Fruit fly (Drosophila melanogaster) whole organism, embryonic: ENCODE results near the gene Amun.
A peak's percentile ranks its signal among the peaks of the same experiment; 100 is the strongest.

Source experiments
- Abd-B ChIP-seq: fragments of 200-800 bp; sonication (Bioruptor generic); optimal IDR thresholded peaks from 2 replicates; lab custom pipeline; 2018; ENCODE audit warnings: missing biosample characterization, mild to moderate bottlenecking, missing genetic modification characterization, moderate library complexity
- Antp ChIP-seq: fragments of 200-800 bp; sonication (Bioruptor generic); optimal IDR thresholded peaks from 3 replicates; lab custom pipeline; 2016; ENCODE audit warnings: missing biosample characterization, missing genetic modification characterization
- CG10209 ChIP-seq: fragments of 200-800 bp; sonication (Bioruptor generic); optimal IDR thresholded peaks from 3 replicates; lab custom pipeline; 2017; ENCODE audit warnings: missing biosample characterization, mild to moderate bottlenecking, missing genetic modification characterization, missing genetic modification reagents
- CG10366 ChIP-seq: fragments of 200-800 bp; sonication (Bioruptor generic); IDR thresholded peaks from 2 replicates; pipeline ENCODE4 v1.3.6; 2022; ENCODE audit warnings: missing biosample characterization, missing genetic modification characterization
- CG10543 ChIP-seq: fragments of 200-800 bp; sonication (Bioruptor generic); optimal IDR thresholded peaks from 3 replicates; lab custom pipeline; 2017; ENCODE audit warnings: missing biosample characterization, mild to moderate bottlenecking, missing genetic modification characterization, moderate library complexity
- CG11247 ChIP-seq: fragments of 200-800 bp; sonication (Bioruptor generic); IDR thresholded peaks from 2 replicates; pipeline ENCODE4 v1.3.6; 2022; ENCODE audit warnings: missing biosample characterization, missing genetic modification characterization
- CG16813 ChIP-seq: fragments of 200-800 bp; sonication (Bioruptor generic); IDR thresholded peaks from 3 replicates; pipeline ENCODE4 v1.3.6; 2022; ENCODE audit warnings: missing biosample characterization, missing genetic modification characterization; ENCODE audit not compliant: partially characterized antibody
- CG18011 ChIP-seq: fragments of 200-800 bp; sonication (Bioruptor generic); optimal IDR thresholded peaks from 2 replicates; lab custom pipeline; 2017; ENCODE audit warnings: missing biosample characterization, missing genetic modification characterization, mild to moderate bottlenecking, moderate library complexity, missing genotype
- CG2116 ChIP-seq: fragments of 200-800 bp; sonication (Bioruptor generic); optimal IDR thresholded peaks from 3 replicates; lab custom pipeline; 2018; ENCODE audit warnings: missing biosample characterization, mild to moderate bottlenecking, missing genetic modification characterization
- CG2120 ChIP-seq: fragments of 200-800 bp; sonication (Bioruptor generic); optimal IDR thresholded peaks from 3 replicates; lab custom pipeline; 2016; ENCODE audit warnings: missing biosample characterization, missing genetic modification characterization
- CG32772 ChIP-seq: fragments of 200-800 bp; sonication (Bioruptor generic); IDR thresholded peaks from 2 replicates; pipeline ENCODE4 v1.3.6; 2022; ENCODE audit warnings: missing biosample characterization, missing genetic modification characterization
- CG3847 ChIP-seq: fragments of 200-800 bp; sonication (Bioruptor generic); IDR thresholded peaks from 2 replicates; pipeline ENCODE4 v1.3.6; 2022; ENCODE audit warnings: missing biosample characterization, missing genetic modification characterization
- CG4328 ChIP-seq: fragments of 200-800 bp; sonication (Bioruptor generic); optimal IDR thresholded peaks from 3 replicates; lab custom pipeline; 2017; ENCODE audit warnings: missing biosample characterization, missing genetic modification reagents, missing genetic modification characterization
- CG6765 ChIP-seq: fragments of 200-800 bp; sonication (Bioruptor generic); optimal IDR thresholded peaks from 3 replicates; lab custom pipeline; 2017; ENCODE audit warnings: missing biosample characterization, mild to moderate bottlenecking, missing genetic modification characterization
- CG8281 ChIP-seq: fragments of 200-800 bp; sonication (Bioruptor generic); optimal IDR thresholded peaks from 2 replicates; lab custom pipeline; 2018; ENCODE audit warnings: missing biosample characterization, mild to moderate bottlenecking, missing genetic modification characterization, moderate library complexity
- CG8924 ChIP-seq: fragments of 200-800 bp; optimal IDR thresholded peaks from 3 replicates; lab custom pipeline; 2019; ENCODE audit warnings: missing biosample characterization, mild to moderate bottlenecking, missing genetic modification characterization, moderate library complexity
- CTCF ChIP-seq: fragments of 200-800 bp; sonication (Bioruptor generic); optimal IDR thresholded peaks from 2 replicates; lab custom pipeline; 2017; ENCODE audit warnings: missing biosample characterization, mild to moderate bottlenecking, missing genetic modification characterization, moderate library complexity
- Chrac-16 ChIP-seq: fragments of 200-800 bp; sonication (Bioruptor generic); optimal IDR thresholded peaks from 3 replicates; lab custom pipeline; 2016; ENCODE audit warnings: missing biosample characterization, missing genetic modification characterization
- D19B ChIP-seq: fragments of 200-800 bp; sonication (Bioruptor generic); optimal IDR thresholded peaks from 2 replicates; lab custom pipeline; 2017; ENCODE audit warnings: missing biosample characterization, mild to moderate bottlenecking, missing genetic modification characterization
- Dip3 ChIP-seq: fragments of 200-800 bp; sonication (Bioruptor generic); optimal IDR thresholded peaks from 3 replicates; lab custom pipeline; 2016; ENCODE audit warnings: missing biosample characterization, missing genetic modification characterization
- Drgx ChIP-seq: fragments of 200-800 bp; sonication (Bioruptor generic); IDR thresholded peaks from 2 replicates; pipeline ENCODE4 v1.3.6; 2022; ENCODE audit warnings: missing biosample characterization, missing genetic modification characterization
- Fer3 ChIP-seq: fragments of 200-800 bp; sonication (Bioruptor generic); optimal IDR thresholded peaks from 2 replicates; lab custom pipeline; 2018; ENCODE audit warnings: missing biosample characterization, mild to moderate bottlenecking, missing genetic modification characterization, moderate library complexity
- GATAe ChIP-seq: fragments of 200-800 bp; sonication (Bioruptor generic); conservative IDR thresholded peaks from 2 replicates; pipeline ENCODE4 v1.3.6; 2022; ENCODE audit warnings: missing biosample characterization, missing genetic modification characterization
- HLH3B ChIP-seq: fragments of 200-800 bp; sonication (Bioruptor generic); IDR thresholded peaks from 2 replicates; pipeline ENCODE4 v1.3.6; 2022; ENCODE audit warnings: missing biosample characterization, missing genetic modification characterization
- HLH54F ChIP-seq: fragments of 200-800 bp; sonication (Bioruptor generic); optimal IDR thresholded peaks from 3 replicates; lab custom pipeline; 2016; ENCODE audit warnings: missing biosample characterization, missing genetic modification characterization
- HLHmδ ChIP-seq: fragments of 200-800 bp; sonication (Bioruptor generic); optimal IDR thresholded peaks from 2 replicates; lab custom pipeline; 2018; ENCODE audit warnings: missing biosample characterization, mild to moderate bottlenecking, missing genetic modification characterization, moderate library complexity
- NC2α ChIP-seq: fragments of 200-800 bp; sonication (Bioruptor generic); optimal IDR thresholded peaks from 2 replicates; lab custom pipeline; 2016; ENCODE audit warnings: missing biosample characterization, missing genetic modification characterization
- NFAT ChIP-seq: fragments of 200-800 bp; sonication (Bioruptor generic); IDR thresholded peaks from 2 replicates; pipeline ENCODE4 v1.3.6; 2022; ENCODE audit warnings: missing biosample characterization, missing genetic modification characterization
- ase ChIP-seq: fragments of 200-800 bp; sonication (Bioruptor generic); IDR thresholded peaks from 3 replicates; pipeline ENCODE4 v1.3.6; 2022; ENCODE audit warnings: missing biosample characterization, missing genetic modification characterization
- bab2 ChIP-seq: fragments of 200-800 bp; sonication (Bioruptor generic); optimal IDR thresholded peaks from 2 replicates; lab custom pipeline; 2016; ENCODE audit warnings: missing biosample characterization, missing genetic modification characterization
- disco-r ChIP-seq: fragments of 200-800 bp; sonication (Bioruptor generic); optimal IDR thresholded peaks from 2 replicates; lab custom pipeline; 2016; ENCODE audit warnings: missing biosample characterization, missing genetic modification characterization
- eyg ChIP-seq: fragments of 200-800 bp; sonication (Bioruptor generic); optimal IDR thresholded peaks from 3 replicates; lab custom pipeline; 2016; ENCODE audit warnings: missing biosample characterization, missing genetic modification characterization
- fd3F ChIP-seq: fragments of 200-800 bp; sonication (Bioruptor generic); optimal IDR thresholded peaks from 2 replicates; lab custom pipeline; 2018; ENCODE audit warnings: missing biosample characterization, mild to moderate bottlenecking, missing genetic modification characterization, moderate library complexity
- fru ChIP-seq: fragments of >200 bp; optimal IDR thresholded peaks from 2 replicates; lab custom pipeline; 2017
- ftz-f1 ChIP-seq: fragments of 200-800 bp; sonication (Bioruptor generic); optimal IDR thresholded peaks from 2 replicates; lab custom pipeline; 2016; ENCODE audit warnings: missing biosample characterization, missing genetic modification characterization
- gfzf ChIP-seq: fragments of 200-800 bp; sonication (Bioruptor generic); optimal IDR thresholded peaks from 2 replicates; lab custom pipeline; 2016; ENCODE audit warnings: missing biosample characterization, mild to moderate bottlenecking, missing genetic modification characterization, moderate library complexity
- ham ChIP-seq: fragments of 200-800 bp; sonication (Bioruptor generic); IDR thresholded peaks from 2 replicates; pipeline ENCODE4 v1.3.6; 2022; ENCODE audit warnings: missing biosample characterization, missing genetic modification characterization
- ind ChIP-seq: fragments of 200-800 bp; sonication (Bioruptor generic); optimal IDR thresholded peaks from 3 replicates; lab custom pipeline; 2016; ENCODE audit warnings: missing biosample characterization, missing genetic modification characterization
- jumu ChIP-seq: fragments of 200-800 bp; sonication (Bioruptor generic); optimal IDR thresholded peaks from 3 replicates; lab custom pipeline; 2016; ENCODE audit warnings: missing biosample characterization, missing genetic modification characterization
- kni ChIP-seq: fragments of 200-800 bp; sonication (Bioruptor generic); optimal IDR thresholded peaks from 3 replicates; lab custom pipeline; 2017; ENCODE audit warnings: mild to moderate bottlenecking, missing biosample characterization, missing genetic modification reagents, missing genetic modification characterization
- maf-S ChIP-seq: fragments of 200-800 bp; sonication (Bioruptor generic); optimal IDR thresholded peaks from 2 replicates; lab custom pipeline; 2016; ENCODE audit warnings: missing biosample characterization, missing genetic modification characterization
- mld ChIP-seq: fragments of 200-800 bp; sonication (Bioruptor generic); IDR thresholded peaks from 3 replicates; pipeline ENCODE4 v1.3.6; 2022; ENCODE audit warnings: missing biosample characterization, missing genetic modification characterization; ENCODE audit not compliant: partially characterized antibody
- sens ChIP-seq: fragments of 200-800 bp; sonication (Bioruptor generic); peaks from one replicate; lab custom pipeline; 2016; ENCODE audit warnings: missing biosample characterization, missing genetic modification characterization
- seq ChIP-seq: fragments of 200-800 bp; sonication (Bioruptor generic); IDR thresholded peaks from 2 replicates; pipeline ENCODE4 v1.3.6; 2022; ENCODE audit warnings: missing biosample characterization, missing genetic modification characterization
- sim ChIP-seq: fragments of 200-800 bp; sonication (Bioruptor generic); IDR thresholded peaks from 2 replicates; pipeline ENCODE4 v1.3.6; 2022; ENCODE audit warnings: missing biosample characterization, missing genetic modification characterization
- slbo ChIP-seq: fragments of 200-800 bp; sonication (Bioruptor generic); IDR thresholded peaks from 2 replicates; pipeline ENCODE4 v1.3.6; 2022; ENCODE audit warnings: missing biosample characterization, missing genetic modification characterization
- sob ChIP-seq: fragments of 200-800 bp; sonication (Bioruptor generic); IDR thresholded peaks from 2 replicates; pipeline ENCODE4 v1.3.6; 2022; ENCODE audit warnings: missing biosample characterization, missing genetic modification characterization
- sqz ChIP-seq: fragments of 200-800 bp; sonication (Bioruptor generic); optimal IDR thresholded peaks from 3 replicates; lab custom pipeline; 2018; ENCODE audit warnings: missing biosample characterization, mild to moderate bottlenecking, missing genetic modification characterization
- wor ChIP-seq: fragments of 200-800 bp; sonication (Bioruptor generic); IDR thresholded peaks from 2 replicates; pipeline ENCODE4 v1.3.6; 2022; ENCODE audit warnings: missing biosample characterization, missing genetic modification characterization
- zf30C ChIP-seq: fragments of 200-800 bp; sonication (Bioruptor generic); optimal IDR thresholded peaks from 3 replicates; lab custom pipeline; 2018; ENCODE audit warnings: missing biosample characterization, mild to moderate bottlenecking, missing genetic modification characterization

Gene Amun

DNA sequence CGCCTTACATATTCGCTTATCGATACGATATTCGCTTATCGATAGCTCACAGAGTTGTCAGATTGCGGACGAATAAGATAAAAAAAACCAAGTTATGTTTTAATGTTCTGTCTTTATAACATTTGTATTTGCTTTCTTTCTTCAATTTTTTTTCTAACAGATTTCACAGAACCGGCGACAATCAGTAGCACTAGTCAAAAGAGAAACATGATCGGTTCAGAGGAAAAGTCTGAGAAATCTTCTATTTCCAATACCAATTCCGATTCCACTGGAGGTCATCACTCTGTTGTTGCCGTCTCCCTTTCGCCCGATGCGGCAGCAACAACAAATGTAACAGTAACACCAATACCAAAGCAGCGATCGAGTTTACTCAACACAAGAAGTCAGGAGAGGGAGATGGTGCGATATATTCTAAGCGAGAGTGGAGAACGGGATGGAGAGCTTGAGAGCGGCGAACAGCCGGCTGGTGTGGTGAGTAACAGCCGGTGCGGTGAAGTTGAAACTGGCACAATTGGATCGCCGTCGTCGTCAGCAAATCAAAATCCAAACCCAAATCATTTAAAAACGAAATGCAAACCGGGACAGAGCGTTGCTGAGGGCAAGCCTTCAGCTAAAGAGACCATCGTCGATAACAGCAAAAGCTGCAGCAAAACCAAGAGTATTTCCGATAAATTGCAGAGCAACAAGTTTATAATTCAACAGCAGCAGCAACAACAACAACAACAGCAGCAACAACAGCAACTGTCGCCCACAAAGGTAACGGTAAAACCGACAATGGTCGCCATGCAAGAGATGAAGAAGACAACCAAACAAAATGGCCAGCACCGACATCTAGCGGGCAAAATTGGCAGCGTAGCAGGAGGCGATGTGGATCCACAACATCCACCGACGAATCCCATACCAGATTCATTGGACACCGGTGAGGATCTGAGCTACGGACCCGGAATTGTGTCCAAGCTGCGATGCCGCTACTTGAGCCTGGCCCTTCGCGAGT, 33.5 kb downstream of the Amun start:
- TF ChIP-seq CG10366 (GFP tag; lab: Robert Waterston, UW) (peak; percentile 39), CG10543 (peak; percentile 78), Chrac-16 (GFP tag; lab: Kevin White, UChicago) (peak; percentile 60), gfzf (GFP tag; lab: Kevin White, UChicago) (peak; percentile 14), Dip3 (GFP tag; lab: Kevin White, UChicago) (peak; percentile 74), CG32772 (GFP tag; lab: Robert Waterston, UW) (peak; percentile 65), CG4328 (GFP tag; lab: Kevin White, UChicago) (peak; percentile 70), sqz (GFP tag; lab: Kevin White, UChicago) (peak; percentile 19), ftz-f1 (GFP tag; lab: Kevin White, UChicago) (peak; percentile 95), fd3F (GFP tag; lab: Kevin White, UChicago) (peak; percentile 44), CTCF (GFP tag; lab: Kevin White, UChicago) (peak; percentile 87), sim (no peak), bab2 (peak; percentile 69), seq (GFP tag; lab: Robert Waterston, UW) (peak; percentile 12; the same call in 1 of the 2 replicates), zf30C (GFP tag; lab: Kevin White, UChicago) (no peak), sob (GFP tag; lab: Robert Waterston, UW) (peak; percentile 58), NFAT (GFP tag; lab: Robert Waterston, UW) (peak; percentile 41; the same call in 1 of the 2 replicates), NC2α (GFP tag; lab: Kevin White, UChicago) (peak; percentile 20), CG11247 (GFP tag; lab: Robert Waterston, UW) (peak; percentile 42; the same call in 1 of the 2 replicates), D19B (GFP tag; lab: Kevin White, UChicago) (peak; percentile 59), HLHmδ (GFP tag; lab: Kevin White, UChicago) (peak; percentile 66), wor (GFP tag; lab: Robert Waterston, UW) (no peak), CG3847 (GFP tag; lab: Robert Waterston, UW) (peak; percentile 62), ind (GFP tag; lab: Kevin White, UChicago) (peak; percentile 73), maf-S (GFP tag; lab: Kevin White, UChicago) (peak; percentile 66), ase (no peak; the same call in 2 of the 3 replicates), HLH54F (GFP tag; lab: Kevin White, UChicago) (peak; percentile 70), CG18011 (GFP tag; lab: Kevin White, UChicago) (peak; percentile 39), ham (GFP tag; lab: Robert Waterston, UW) (no peak), GATAe (GFP tag; lab: Robert Waterston, UW) (no peak), slbo (peak; percentile 62), CG6765 (peak; percentile 1), CG16813 (GFP tag; lab: Robert Waterston, UW) (peak; percentile 54), CG2120 (GFP tag; lab: Kevin White, UChicago) (peak; percentile 85), eyg (peak; percentile 44), CG8281 (tag; lab: Kevin White, UChicago) (peak; percentile 25), Fer3 (tag; lab: Kevin White, UChicago) (peak; percentile 49), kni (GFP tag; lab: Kevin White, UChicago) (peak; percentile 99), Drgx (no peak), CG10209 (GFP tag; lab: Kevin White, UChicago) (peak; percentile 36), Antp (GFP tag; lab: Kevin White, UChicago) (peak; percentile 69), disco-r (GFP tag; lab: Kevin White, UChicago) (no peak), sens (GFP tag; lab: Kevin White, UChicago) (peak; percentile 94), mld (GFP tag; lab: Robert Waterston, UW) (no peak), Abd-B (peak; percentile 35), jumu (peak; percentile 63), CG2116 (GFP tag; lab: Kevin White, UChicago) (peak; percentile 79), CG8924 (tag; lab: Kevin White, UChicago) (peak; percentile 76), HLH3B (0 out of 2 replicates have a peak, but pooled peaks have one; percentile 11), fru (lab: Kevin White, UChicago) (no peak)
